Worm (Caenorhabditis elegans): Measurements from ENCODE around the gene ifc-1.

ifc-1 gene

ce11 chrV:2884411-2884810, 3.2 kb downstream of the ifc-1 start, which contains the start of gene sre-24:
Gene sre-24, plus strand, starts transcription at chrV:2884711.
- no peak for TF ChIP-seq lin-39 (tag; optimal IDR thresholded peaks at IDR 0.05)
- TF ChIP-seq sox-4 (tag; optimal IDR thresholded peaks at IDR 0.05) = no peak
- TF ChIP-seq xbp-1 (tag; optimal IDR thresholded peaks at IDR 0.05) = no peak
- TF ChIP-seq C16A3.4 (tag; optimal IDR thresholded peaks at IDR 0.05) = no peak
- TF ChIP-seq zip-4 (GFP tag; optimal IDR thresholded peaks at IDR 0.05) = no peak
- no peak for TF ChIP-seq ceh-8 (GFP tag; optimal IDR thresholded peaks at IDR 0.05)
- no peak for TF ChIP-seq ces-1 (GFP tag; optimal IDR thresholded peaks at IDR 0.05)
- no peak for TF ChIP-seq hlh-4 (tag; optimal IDR thresholded peaks at IDR 0.05)
- no peak for TF ChIP-seq lin-14 (GFP tag; optimal IDR thresholded peaks at IDR 0.05)
- no peak for TF ChIP-seq fos-1 (tag; optimal IDR thresholded peaks at IDR 0.05)
- TF ChIP-seq jun-1 (tag; optimal IDR thresholded peaks at IDR 0.05) = no peak
- TF ChIP-seq mab-9 (GFP tag; IDR thresholded peaks at IDR 0.05) = no peak
- TF ChIP-seq mef-2 (tag; optimal IDR thresholded peaks at IDR 0.05) = no peak
- TF ChIP-seq lir-3 (tag; optimal IDR thresholded peaks at IDR 0.05; ENCODE audit: poor library complexity) = no peak
- no peak for TF ChIP-seq nhr-19 (GFP tag; conservative IDR thresholded peaks at IDR 0.05)
- TF ChIP-seq C34B4.2 (tag; optimal IDR thresholded peaks at IDR 0.05) = no peak
- TF ChIP-seq ets-5 (GFP tag; IDR thresholded peaks at IDR 0.05) = no peak

ce11 chrV:2888265-2888664, 7.1 kb downstream of the ifc-1 start:
- TF ChIP-seq F16B12.6 (tag; optimal IDR thresholded peaks at IDR 0.05) (no peak), ztf-11 (tag; optimal IDR thresholded peaks at IDR 0.05) (no peak), hlh-17 (GFP tag; optimal IDR thresholded peaks at IDR 0.05; ENCODE audit: borderline replicate concordance) (no peak), lin-35 (GFP tag; optimal IDR thresholded peaks at IDR 0.05) (no peak), efl-1 (optimal IDR thresholded peaks at IDR 0.05) (no peak), efl-1 (GFP tag; optimal IDR thresholded peaks at IDR 0.05 in 1 of 2) (no peak), zag-1 (tag; optimal IDR thresholded peaks at IDR 0.05) (no peak), pax-3 (tag; optimal IDR thresholded peaks at IDR 0.05) (no peak), mef-2 (tag; optimal IDR thresholded peaks at IDR 0.05) (no peak), pag-3 (tag; optimal IDR thresholded peaks at IDR 0.05; ENCODE audit: borderline replicate concordance, insufficient read depth) (no peak), dsc-1 (tag; optimal IDR thresholded peaks at IDR 0.05) (no peak), unc-86 (tag; optimal IDR thresholded peaks at IDR 0.05) (no peak), rnt-1 (tag; optimal IDR thresholded peaks at IDR 0.05) (no peak), swsn-7 (tag; optimal IDR thresholded peaks at IDR 0.05) (no peak), mdl-1 (tag; optimal IDR thresholded peaks at IDR 0.05) (no peak), nhr-12 (tag; optimal IDR thresholded peaks at IDR 0.05) (no peak), nhr-47 (tag; optimal IDR thresholded peaks at IDR 0.05) (no peak), fkh-10 (GFP tag; optimal IDR thresholded peaks at IDR 0.05) (no peak), ceh-88 (GFP tag; IDR thresholded peaks at IDR 0.05) (no peak), unc-62 (GFP tag; optimal IDR thresholded peaks at IDR 0.05) (no peak), fkh-4 (tag; optimal IDR thresholded peaks at IDR 0.05; ENCODE audit: borderline replicate concordance) (no peak)

- no peak for TF ChIP-seq lin-14 (GFP tag; optimal IDR thresholded peaks at IDR 0.05)
- TF ChIP-seq ceh-63 (GFP tag; optimal IDR thresholded peaks at IDR 0.05) = no peak
- TF ChIP-seq skn-1 (tag; optimal IDR thresholded peaks at IDR 0.05) = no peak
- no peak for TF ChIP-seq pax-3 (tag; optimal IDR thresholded peaks at IDR 0.05)
- no peak for TF ChIP-seq unc-86 (tag; optimal IDR thresholded peaks at IDR 0.05)
- no peak for TF ChIP-seq efl-1 (optimal IDR thresholded peaks at IDR 0.05)
- TF ChIP-seq efl-1 (GFP tag; optimal IDR thresholded peaks at IDR 0.05 in 1 of 2) = no peak
- no peak for TF ChIP-seq grh-1 (GFP tag; IDR thresholded peaks at IDR 0.05)
- no peak for TF ChIP-seq nhr-237 (tag; optimal IDR thresholded peaks at IDR 0.05)
- no peak for TF ChIP-seq dsc-1 (tag; optimal IDR thresholded peaks at IDR 0.05)
- no peak for TF ChIP-seq aha-1 (tag; optimal IDR thresholded peaks at IDR 0.05)
- TF ChIP-seq lsy-2 (tag; optimal IDR thresholded peaks at IDR 0.05) = no peak
Measured at ce11 chrV:2888681-2889080, 7.5 kb downstream of the ifc-1 start, which contains the start of gene srw-4. Gene srw-4, minus strand, starts transcription at chrV:2888781.
